Worm (Caenorhabditis elegans) whole organism, L4 larva: ENCODE results near the gene sdz-32.
"Not testable (repeated sequence)": the region's sequence is repeated elsewhere in the genome, so short reads cannot be mapped to it uniquely, and the experiment has no call there.

Experiments used
- R02D3.7 ChIP-seq: fragments of 150-350 bp; sonication (generic microtip); optimal IDR thresholded peaks from 3 replicates; lab custom pipeline; 2014; ENCODE audit warnings: missing biosample characterization, missing genetic modification characterization
- ZK546.5 ChIP-seq, 2 experiments: sonication (generic microtip); optimal IDR thresholded peaks; 2 replicates each; lab custom pipeline; 2017; ENCODE audit warnings: missing biosample characterization in 2 of 2, missing genetic modification characterization in 2 of 2
- hlh-30 ChIP-seq: sonication (generic microtip); optimal IDR thresholded peaks from 2 replicates; lab custom pipeline; 2017; ENCODE audit warnings: antibody characterized with exemption, mild to moderate bottlenecking, missing genetic modification characterization, missing compliant biosample characterization; ENCODE audit not compliant: insufficient read depth
- nhr-77 ChIP-seq: fragments of 150-350 bp; optimal IDR thresholded peaks from 2 replicates; lab custom pipeline; 2014; ENCODE audit warnings: missing biosample characterization, missing genetic modification characterization
- php-3 ChIP-seq: fragments of 200-800 bp; sonication (Bioruptor generic); IDR thresholded peaks from 2 replicates; pipeline ENCODE4 v1.3.6; 2022; ENCODE audit warnings: missing genetic modification reagents, missing genetic modification characterization, missing compliant biosample characterization
- skn-1 ChIP-seq: fragments of 150-350 bp; optimal IDR thresholded peaks from 2 replicates; lab custom pipeline; 2014; ENCODE audit warnings: missing biosample characterization, missing genetic modification characterization
- zag-1 ChIP-seq: fragments of 150-350 bp; optimal IDR thresholded peaks from 2 replicates; lab custom pipeline; 2014; ENCODE audit warnings: missing biosample characterization, missing genetic modification characterization
- zip-11 ChIP-seq: fragments of 200-800 bp; sonication (Bioruptor generic); IDR thresholded peaks from 2 replicates; pipeline ENCODE4 v1.3.6; 2022; ENCODE audit warnings: missing genetic modification characterization, missing compliant biosample characterization

- peak; percentile 31 for TF ChIP-seq hlh-30 (tag; lab: Kevin White, UChicago)
- not testable (repeated sequence) for TF ChIP-seq zag-1 (tag; lab: Kevin White, UChicago); zip-11 (GFP tag; lab: Robert Waterston, UW); ZK546.5 (tag; optimal IDR thresholded peaks at IDR 0.05; lab: Kevin White, UChicago); php-3 (GFP tag; lab: Robert Waterston, UW); R02D3.7 (tag; lab: Kevin White, UChicago); skn-1 (tag; lab: Kevin White, UChicago); nhr-77 (tag; lab: Kevin White, UChicago)
These were observed 49.7 kb downstream of the sdz-32 start for ce11 chrII:3523547-3523946.
